Fruit fly (Drosophila melanogaster): Measurements from ENCODE around the gene MED22.
A peak's percentile ranks its signal among the peaks of the same experiment; 100 is the strongest.

MED22 gene

DNA sequence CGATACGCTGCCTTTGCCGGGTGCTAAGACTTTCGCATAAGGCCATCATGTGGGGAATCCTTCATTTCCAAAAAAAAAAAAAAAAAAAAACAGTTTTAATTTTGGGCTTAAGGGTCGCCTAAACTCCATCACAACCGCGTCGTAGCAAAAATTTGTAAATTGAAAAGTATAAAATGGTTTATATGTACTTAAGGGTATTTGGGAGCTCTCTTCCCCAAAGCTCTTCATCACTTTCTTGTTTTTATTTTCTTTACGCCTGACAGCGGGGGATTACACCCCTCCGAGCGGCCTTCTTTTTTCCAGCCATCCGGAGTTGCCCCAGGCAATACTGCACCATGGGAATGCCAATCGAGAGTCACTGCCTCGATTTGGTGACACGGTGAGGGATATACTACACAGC, 36.1 kb downstream of the MED22 start:
- TF ChIP-seq CG9948 (tag; optimal IDR thresholded peaks at IDR 0.05): no peak
- TF ChIP-seq rn (GFP tag; IDR thresholded peaks at IDR 0.05): no peak
- TF ChIP-seq fd96Ca (GFP tag; IDR thresholded peaks at IDR 0.05): no peak
- TF ChIP-seq CG12605 (GFP tag; IDR thresholded peaks at IDR 0.05): no peak
- no peak for TF ChIP-seq gl (tag; optimal IDR thresholded peaks at IDR 0.05)

DNA sequence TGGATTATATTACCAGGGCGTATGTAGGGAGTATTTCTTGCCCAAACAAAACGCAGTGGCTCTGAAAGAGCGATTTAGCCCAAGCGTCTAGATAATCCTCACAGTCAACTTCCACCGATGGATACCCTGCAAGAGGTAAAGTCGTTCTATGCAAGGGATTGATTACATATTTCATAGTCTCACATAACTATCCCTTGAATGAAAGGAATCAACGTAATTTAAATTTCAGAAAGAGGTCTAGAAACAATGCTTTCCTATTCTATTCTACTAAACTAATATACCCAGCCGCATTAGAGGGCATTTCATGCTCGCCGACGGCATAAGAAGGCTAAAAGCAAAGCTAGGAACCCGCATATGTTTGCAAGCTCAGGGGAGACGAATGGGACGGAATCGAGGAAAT, 38.9 kb downstream of the MED22 start:
- TF ChIP-seq CG8301 (tag; optimal IDR thresholded peaks at IDR 0.05): no peak
- TF ChIP-seq CG14655 (GFP tag; optimal IDR thresholded peaks at IDR 0.05): peak; percentile 7
- peak; percentile 19 for TF ChIP-seq CG15710 (tag; optimal IDR thresholded peaks at IDR 0.05)
- TF ChIP-seq rn (GFP tag; IDR thresholded peaks at IDR 0.05): no peak
- TF ChIP-seq D1 (tag; optimal IDR thresholded peaks at IDR 0.05): no peak
- TF ChIP-seq CG8159 (tag; optimal IDR thresholded peaks at IDR 0.05): peak; percentile 24
